Worm (Caenorhabditis elegans) whole organism, L4 larva: Measurements from ENCODE around the gene Y39B6A.10.
A peak's percentile ranks its signal among the peaks of the same experiment; 100 is the strongest.

ENCODE experiments used
- F26F4.8 ChIP-seq: fragments of 200-800 bp; sonication (Bioruptor generic); conservative IDR thresholded peaks from 2 replicates; pipeline ENCODE4 v1.3.6; 2022; ENCODE audit warnings: missing genetic modification characterization, missing compliant biosample characterization
- F37D6.2 ChIP-seq: sonication (generic microtip); optimal IDR thresholded peaks from 2 replicates; lab custom pipeline; 2016; ENCODE audit warnings: mild to moderate bottlenecking, missing genetic modification characterization, missing compliant biosample characterization
- F44E2.7 ChIP-seq: fragments of 200-800 bp; sonication (Bioruptor generic); IDR thresholded peaks from 2 replicates; pipeline ENCODE4 v2.1.2; 2022; ENCODE audit warnings: missing genetic modification characterization, missing compliant biosample characterization
- R02D3.7 ChIP-seq: fragments of 150-350 bp; sonication (generic microtip); optimal IDR thresholded peaks from 3 replicates; lab custom pipeline; 2014; ENCODE audit warnings: missing biosample characterization, missing genetic modification characterization
- T20F7.1 ChIP-seq: fragments of 200-800 bp; sonication (Bioruptor generic); optimal IDR thresholded peaks from 2 replicates; lab custom pipeline; 2018; ENCODE audit warnings: mild to moderate bottlenecking, missing genetic modification characterization, missing compliant biosample characterization
- T26A8.4 ChIP-seq: fragments of 200-800 bp; sonication (Bioruptor generic); IDR thresholded peaks from 2 replicates; pipeline ENCODE4 v1.3.6; 2022; ENCODE audit warnings: missing genetic modification characterization, missing compliant biosample characterization
- Y105C5A.15 ChIP-seq: fragments of 200-800 bp; sonication (Bioruptor generic); IDR thresholded peaks from 2 replicates; pipeline ENCODE4 v1.3.6; 2022; ENCODE audit warnings: missing genetic modification characterization, missing compliant biosample characterization
- Y5F2A.4 ChIP-seq: fragments of 200-800 bp; sonication (Bioruptor generic); optimal IDR thresholded peaks from 2 replicates; lab custom pipeline; 2018; ENCODE audit warnings: mild to moderate bottlenecking, missing genetic modification characterization, missing compliant biosample characterization
- ZK546.5 ChIP-seq, 2 experiments: sonication (generic microtip); optimal IDR thresholded peaks; 2 replicates each; lab custom pipeline; 2017; ENCODE audit warnings: missing biosample characterization in 2 of 2, missing genetic modification characterization in 2 of 2
- aha-1 ChIP-seq: fragments of 150-350 bp; peaks from one replicate; lab custom pipeline; 2014; ENCODE audit warnings: missing biosample characterization, missing genetic modification characterization
- ama-1 ChIP-seq: fragments of 150-350 bp; optimal IDR thresholded peaks from 2 replicates; lab custom pipeline; 2014; ENCODE audit warnings: inconsistent platforms, mixed read lengths
- attf-4 ChIP-seq: sonication (generic microtip); optimal IDR thresholded peaks from 3 replicates; lab custom pipeline; 2017; ENCODE audit warnings: missing biosample characterization, missing genetic modification characterization
- ceh-28 ChIP-seq: fragments of 150-350 bp; optimal IDR thresholded peaks from 2 replicates; lab custom pipeline; 2014; ENCODE audit warnings: missing biosample characterization, missing genetic modification reagents, missing genetic modification characterization
- ceh-32 ChIP-seq: sonication (generic microtip); optimal IDR thresholded peaks from 2 replicates; lab custom pipeline; 2016; ENCODE audit warnings: mild to moderate bottlenecking, missing genetic modification characterization, missing compliant biosample characterization; ENCODE audit not compliant: poor library complexity
- ceh-44 ChIP-seq: fragments of 200-800 bp; sonication (Bioruptor generic); IDR thresholded peaks from 2 replicates; pipeline ENCODE4 v1.3.6; 2022; ENCODE audit warnings: missing genetic modification reagents, missing genetic modification characterization, missing compliant biosample characterization
- daf-12 ChIP-seq: fragments of 150-350 bp; optimal IDR thresholded peaks from 2 replicates; lab custom pipeline; 2014; ENCODE audit warnings: missing biosample characterization, missing genetic modification reagents, missing genetic modification characterization
- daf-16 ChIP-seq, 3 experiments: sonication (generic microtip); optimal IDR thresholded peaks; 2 replicates each; lab custom pipeline; 2016 to 2017; ENCODE audit warnings: missing genetic modification characterization in 3 of 3, missing genetic modification reagents in 3 of 3, mild to moderate bottlenecking in 2 of 3, missing compliant biosample characterization in 2 of 3, missing biosample characterization in 1 of 3, moderate library complexity in 1 of 3
- daf-8 ChIP-seq: fragments of 200-800 bp; sonication (Bioruptor generic); IDR thresholded peaks from 2 replicates; pipeline ENCODE4 v1.3.6; 2022; ENCODE audit warnings: missing genetic modification characterization, missing compliant biosample characterization
- dmd-8 ChIP-seq: fragments of 200-800 bp; sonication (Bioruptor generic); IDR thresholded peaks from 2 replicates; pipeline ENCODE4 v1.3.6; 2022; ENCODE audit warnings: missing genetic modification characterization, missing compliant biosample characterization
- dmd-9 ChIP-seq: fragments of 200-800 bp; sonication (Bioruptor generic); IDR thresholded peaks from 2 replicates; pipeline ENCODE4 v1.3.6; 2022; ENCODE audit warnings: missing genetic modification reagents, missing genetic modification characterization, missing compliant biosample characterization
- dpl-1 ChIP-seq: fragments of 150-350 bp; optimal IDR thresholded peaks from 2 replicates; lab custom pipeline; 2014; ENCODE audit warnings: missing biosample characterization, missing genetic modification reagents, missing genetic modification characterization
- dve-1 ChIP-seq: sonication (generic microtip); optimal IDR thresholded peaks from 2 replicates; lab custom pipeline; 2017; ENCODE audit warnings: antibody characterized with exemption, mild to moderate bottlenecking, missing genetic modification characterization, missing compliant biosample characterization; ENCODE audit not compliant: insufficient read depth
- fos-1 ChIP-seq: fragments of 150-350 bp; optimal IDR thresholded peaks from 2 replicates; lab custom pipeline; 2014; ENCODE audit warnings: missing biosample characterization, missing genetic modification characterization
- hif-1 ChIP-seq, 2 experiments: sonication (generic microtip); optimal IDR thresholded peaks; 2 replicates each; lab custom pipeline; 2016 to 2017; ENCODE audit warnings: missing compliant biosample characterization in 2 of 2, missing genetic modification characterization in 2 of 2, missing genetic modification reagents in 2 of 2, missing genotype in 2 of 2, mild to moderate bottlenecking in 1 of 2
- hlh-11 ChIP-seq: fragments of 200-800 bp; sonication (Bioruptor generic); optimal IDR thresholded peaks from 2 replicates; lab custom pipeline; 2018; ENCODE audit warnings: mild to moderate bottlenecking, missing genetic modification characterization, missing compliant biosample characterization
- hlh-30 ChIP-seq: sonication (generic microtip); optimal IDR thresholded peaks from 2 replicates; lab custom pipeline; 2017; ENCODE audit warnings: antibody characterized with exemption, mild to moderate bottlenecking, missing genetic modification characterization, missing compliant biosample characterization; ENCODE audit not compliant: insufficient read depth
- lim-7 ChIP-seq: fragments of 200-800 bp; sonication (Bioruptor generic); IDR thresholded peaks from 2 replicates; pipeline ENCODE4 v1.3.6; 2022; ENCODE audit warnings: missing genetic modification characterization, missing compliant biosample characterization
- lin-1 ChIP-seq: fragments of 200-800 bp; sonication (Bioruptor generic); IDR thresholded peaks from 2 replicates; pipeline ENCODE4 v1.3.6; 2022; ENCODE audit warnings: missing genetic modification reagents, missing genetic modification characterization, missing compliant biosample characterization
- lin-13 ChIP-seq: fragments of 150-350 bp; optimal IDR thresholded peaks from 2 replicates; lab custom pipeline; 2014; ENCODE audit warnings: missing biosample characterization, missing genetic modification reagents, missing genetic modification characterization
- lin-38 ChIP-seq: fragments of 200-800 bp; sonication (Bioruptor generic); IDR thresholded peaks from 2 replicates; pipeline ENCODE4 v1.3.6; 2022; ENCODE audit warnings: missing genetic modification reagents, missing genetic modification characterization, missing compliant biosample characterization
- lin-39 ChIP-seq: fragments of 150-350 bp; optimal IDR thresholded peaks from 2 replicates; lab custom pipeline; 2014; ENCODE audit warnings: missing biosample characterization, missing genetic modification reagents, missing genetic modification characterization
- lir-3 ChIP-seq: sonication (generic microtip); optimal IDR thresholded peaks from 2 replicates; lab custom pipeline; 2016; ENCODE audit warnings: mild to moderate bottlenecking, missing genetic modification characterization, missing compliant biosample characterization
- madf-5 ChIP-seq, 2 experiments: fragments of 200-800 bp; sonication (Bioruptor generic); IDR thresholded peaks; 2 replicates each; pipeline ENCODE4 v1.3.6; 2022; ENCODE audit warnings: missing compliant biosample characterization in 2 of 2, missing genetic modification characterization in 2 of 2
- madf-9 ChIP-seq: fragments of 200-800 bp; sonication (Bioruptor generic); conservative IDR thresholded peaks from 2 replicates; pipeline ENCODE4 v1.3.6; 2022; ENCODE audit warnings: missing genetic modification reagents, missing genetic modification characterization, missing compliant biosample characterization
- mdl-1 ChIP-seq, 2 experiments: fragments of 150-350 bp in 1 of 2; sonication (generic microtip) in 1 of 2; optimal IDR thresholded peaks; 2 replicates each; lab custom pipeline; 2014 to 2017; ENCODE audit warnings: missing biosample characterization in 2 of 2, missing genetic modification characterization in 2 of 2
- mdt-29 ChIP-seq: fragments of 200-800 bp; sonication (Bioruptor generic); IDR thresholded peaks from 2 replicates; pipeline ENCODE4 v1.3.6; 2022; ENCODE audit warnings: missing genetic modification reagents, missing genetic modification characterization, missing compliant biosample characterization
- mep-1 ChIP-seq: fragments of 150-350 bp; sonication (generic microtip); optimal IDR thresholded peaks from 3 replicates; lab custom pipeline; 2014; ENCODE audit warnings: missing biosample characterization, missing genetic modification characterization
- mxl-2 ChIP-seq: fragments of 200-800 bp; sonication (Bioruptor generic); conservative IDR thresholded peaks from 2 replicates; pipeline ENCODE4 v1.3.6; 2022; ENCODE audit warnings: missing genetic modification reagents, missing genetic modification characterization, missing compliant biosample characterization
- nhr-10 ChIP-seq: fragments of 150-350 bp; optimal IDR thresholded peaks from 2 replicates; lab custom pipeline; 2014; ENCODE audit warnings: missing biosample characterization, missing genetic modification characterization
- nhr-6 ChIP-seq: fragments of 150-350 bp; optimal IDR thresholded peaks from 2 replicates; lab custom pipeline; 2014; ENCODE audit warnings: missing biosample characterization, missing genetic modification characterization
- pqm-1 ChIP-seq: sonication (generic microtip); optimal IDR thresholded peaks from 2 replicates; lab custom pipeline; 2017; ENCODE audit warnings: missing biosample characterization, missing genetic modification characterization
- rbr-2 ChIP-seq: sonication (generic microtip); optimal IDR thresholded peaks from 2 replicates; lab custom pipeline; 2016; ENCODE audit warnings: missing genotype, missing genetic modification characterization, missing compliant biosample characterization
- saeg-2 ChIP-seq: fragments of 200-800 bp; sonication (Bioruptor generic); IDR thresholded peaks from 2 replicates; pipeline ENCODE4 v1.3.6; 2022; ENCODE audit warnings: missing genetic modification reagents, missing genetic modification characterization, missing compliant biosample characterization
- spr-3 ChIP-seq: fragments of 200-800 bp; sonication (Bioruptor generic); optimal IDR thresholded peaks from 2 replicates; lab custom pipeline; 2018; ENCODE audit warnings: mild to moderate bottlenecking, missing genetic modification characterization, missing compliant biosample characterization
- unc-62 ChIP-seq, 3 experiments: fragments of 150-350 bp in 1 of 3; sonication (generic microtip); optimal IDR thresholded peaks in 2 of 3; peaks in 1 of 3; 1 replicate in 1 of 3; 2 replicates in 2 of 3; lab custom pipeline; 2014 to 2017; ENCODE audit warnings: missing biosample characterization in 3 of 3, missing genetic modification characterization in 3 of 3, missing genetic modification reagents in 3 of 3, missing genotype in 1 of 3
- vab-7 ChIP-seq: fragments of 200-800 bp; sonication (Bioruptor generic); IDR thresholded peaks from 2 replicates; pipeline ENCODE4 v1.3.6; 2022; ENCODE audit warnings: missing genetic modification reagents, missing genetic modification characterization, missing compliant biosample characterization
- zag-1 ChIP-seq: fragments of 150-350 bp; optimal IDR thresholded peaks from 2 replicates; lab custom pipeline; 2014; ENCODE audit warnings: missing biosample characterization, missing genetic modification characterization
- zfp-2 ChIP-seq: sonication (generic microtip); optimal IDR thresholded peaks from 2 replicates; lab custom pipeline; 2016; ENCODE audit warnings: mild to moderate bottlenecking, missing genetic modification characterization, missing compliant biosample characterization
- zfp-3 ChIP-seq: fragments of 200-800 bp; sonication (Bioruptor generic); conservative IDR thresholded peaks from 2 replicates; pipeline ENCODE4 v1.3.6; 2022; ENCODE audit warnings: missing genetic modification reagents, missing genetic modification characterization, missing compliant biosample characterization
- zip-11 ChIP-seq: fragments of 200-800 bp; sonication (Bioruptor generic); IDR thresholded peaks from 2 replicates; pipeline ENCODE4 v1.3.6; 2022; ENCODE audit warnings: missing genetic modification characterization, missing compliant biosample characterization
- zip-2 ChIP-seq: fragments of 150-350 bp; optimal IDR thresholded peaks from 2 replicates; lab custom pipeline; 2014; ENCODE audit warnings: missing biosample characterization, missing genetic modification characterization

Y39B6A.10 gene

DNA sequence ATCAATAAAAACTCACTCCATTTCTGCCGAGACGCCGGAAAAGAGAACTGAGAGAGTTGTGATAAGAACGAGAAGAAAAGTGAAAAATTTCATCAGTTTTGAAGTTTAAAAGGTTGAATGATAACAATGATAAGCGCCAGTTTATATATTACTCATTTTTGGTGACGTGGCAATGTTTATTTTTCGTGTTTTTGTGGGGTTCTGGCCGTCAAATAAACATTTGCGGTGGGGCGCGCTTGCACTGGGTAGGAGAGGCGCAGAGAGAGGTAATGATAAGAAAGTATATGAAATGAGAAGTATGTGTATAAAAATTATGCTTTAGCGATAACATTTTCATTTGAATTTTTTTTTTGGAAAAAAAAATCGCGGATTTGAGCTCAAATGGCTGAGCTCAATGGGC lies 25.3 kb upstream of the Y39B6A.10 start, which contains the start of gene Y39B6A.5 (continued):
- no peak for TF ChIP-seq ceh-32 (tag; lab: Kevin White, UChicago)
- peak; percentile 73 for TF ChIP-seq fos-1
- TF ChIP-seq F37D6.2 (tag; lab: Kevin White, UChicago) = no peak
- peak in 1 of 2 experiments; percentile 53 for TF ChIP-seq mdl-1 (tag; optimal IDR thresholded peaks at IDR 0.05; lab: Kevin White, UChicago)
- no peak for TF ChIP-seq F26F4.8 (GFP tag; lab: Robert Waterston, UW)
- no peak for TF ChIP-seq attf-4 (tag; lab: Kevin White, UChicago)
- no peak for TF ChIP-seq zag-1 (tag; lab: Kevin White, UChicago)
- no peak for TF ChIP-seq dmd-9 (GFP tag; lab: Robert Waterston, UW)
- TF ChIP-seq nhr-6 (tag; lab: Kevin White, UChicago) = peak; percentile 95
- no peak for TF ChIP-seq dmd-8 (GFP tag; lab: Robert Waterston, UW)
- TF ChIP-seq rbr-2 = peak; percentile 14
- TF ChIP-seq R02D3.7 (tag; lab: Kevin White, UChicago) = no peak
- no peak for TF ChIP-seq saeg-2 (GFP tag; lab: Robert Waterston, UW)
- peak; percentile 84 for TF ChIP-seq mep-1
- no peak; the same call in 1 of the 2 replicates for TF ChIP-seq madf-9 (GFP tag; lab: Robert Waterston, UW)
- no peak for TF ChIP-seq Y105C5A.15 (GFP tag; lab: Robert Waterston, UW)
- TF ChIP-seq lir-3 (tag; lab: Kevin White, UChicago) = no peak
- TF ChIP-seq mdt-29 (GFP tag; lab: Robert Waterston, UW) = no peak
- TF ChIP-seq lin-1 = peak; percentile 94
- TF ChIP-seq nhr-10 = peak; percentile 65
- no peak for TF ChIP-seq mxl-2 (GFP tag; lab: Robert Waterston, UW)
- peak; percentile 30 for TF ChIP-seq hlh-30 (tag; lab: Kevin White, UChicago)
- peak; percentile 13 for TF ChIP-seq zip-2 (tag; lab: Kevin White, UChicago)
- peak in 1 of 2 experiments; percentile 46 for TF ChIP-seq hif-1 (tag; optimal IDR thresholded peaks at IDR 0.05; lab: Kevin White, UChicago)
- TF ChIP-seq F44E2.7 (GFP tag; lab: Robert Waterston, UW) = no peak
- no peak for TF ChIP-seq Y5F2A.4
- TF ChIP-seq lim-7 (GFP tag; lab: Robert Waterston, UW) = no peak
- no peak for TF ChIP-seq ZK546.5 (tag; optimal IDR thresholded peaks at IDR 0.05; lab: Kevin White, UChicago)
- peak; percentile 90 for TF ChIP-seq hlh-11 (tag; lab: Kevin White, UChicago)
- no peak for TF ChIP-seq ceh-44
- TF ChIP-seq lin-39 (tag; lab: Kevin White, UChicago) = no peak
- peak; percentile 98 for TF ChIP-seq pqm-1 (tag; lab: Kevin White, UChicago)
- TF ChIP-seq dpl-1 (GFP tag; lab: Kevin White, UChicago) = no peak
- TF ChIP-seq T26A8.4 (GFP tag; lab: Robert Waterston, UW) = no peak
- TF ChIP-seq zfp-2 (tag; lab: Kevin White, UChicago) = no peak
- TF ChIP-seq ceh-28 (tag; lab: Kevin White, UChicago) = no peak
- TF ChIP-seq daf-8 (GFP tag; lab: Robert Waterston, UW) = no peak
- TF ChIP-seq ama-1 (lab: Kevin White, UChicago) = no peak
- TF ChIP-seq vab-7 = no peak
- no peak for TF ChIP-seq madf-5 (GFP tag; IDR thresholded peaks at IDR 0.05; lab: Robert Waterston, UW)
- no peak for TF ChIP-seq zfp-3 (GFP tag; lab: Robert Waterston, UW)
- no peak for TF ChIP-seq daf-12
- TF ChIP-seq daf-16 (GFP tag; optimal IDR thresholded peaks at IDR 0.05; lab: Kevin White, UChicago) = peak in 1 of 2 experiments; percentile 96
- peak; percentile 100 for TF ChIP-seq daf-16 (tag; optimal IDR thresholded peaks at IDR 0.05; lab: Kevin White, UChicago)
- no peak for TF ChIP-seq unc-62 (GFP tag; optimal IDR thresholded peaks at IDR 0.05 in 1 of 2; lab: Kevin White, UChicago)
- TF ChIP-seq unc-62 (tag; optimal IDR thresholded peaks at IDR 0.05; lab: Kevin White, UChicago) = no peak
- peak; percentile 99 for TF ChIP-seq dve-1 (tag; lab: Kevin White, UChicago)
- TF ChIP-seq T20F7.1 (GFP tag; lab: Kevin White, UChicago) = peak; percentile 80
- no peak for TF ChIP-seq spr-3
- peak; percentile 80 for TF ChIP-seq aha-1 (tag; lab: Kevin White, UChicago)
- no peak for TF ChIP-seq zip-11 (GFP tag; lab: Robert Waterston, UW)
- TF ChIP-seq lin-38 (GFP tag; lab: Robert Waterston, UW) = peak; percentile 88
- peak; percentile 83 for TF ChIP-seq lin-13 (GFP tag; lab: Kevin White, UChicago)
